Fruit fly (Drosophila melanogaster) whole organism, embryonic: Measurements from ENCODE around the gene Plap.

Source experiments
- Atf6 ChIP-seq: fragments of 200-800 bp; sonication (Bioruptor generic); IDR thresholded peaks from 2 replicates; pipeline ENCODE4 v1.3.6; 2022; ENCODE audit warnings: missing biosample characterization, missing genetic modification characterization
- CG10543 ChIP-seq: fragments of 200-800 bp; sonication (Bioruptor generic); optimal IDR thresholded peaks from 3 replicates; lab custom pipeline; 2017; ENCODE audit warnings: missing biosample characterization, mild to moderate bottlenecking, missing genetic modification characterization, moderate library complexity
- CG11504 ChIP-seq: fragments of 200-800 bp; sonication (Bioruptor generic); optimal IDR thresholded peaks from 3 replicates; lab custom pipeline; 2019; ENCODE audit warnings: missing biosample characterization, mild to moderate bottlenecking, missing genetic modification characterization, moderate library complexity
- CG12155 ChIP-seq: fragments of 200-800 bp; sonication (Bioruptor generic); optimal IDR thresholded peaks from 3 replicates; lab custom pipeline; 2016; ENCODE audit warnings: missing biosample characterization, missing genetic modification characterization
- CG12299 ChIP-seq: fragments of 200-800 bp; sonication (Bioruptor generic); optimal IDR thresholded peaks from 2 replicates; lab custom pipeline; 2018; ENCODE audit warnings: missing biosample characterization, mild to moderate bottlenecking, missing genetic modification characterization
- CG12659 ChIP-seq: fragments of 200-800 bp; sonication (Bioruptor generic); optimal IDR thresholded peaks from 3 replicates; lab custom pipeline; 2017; ENCODE audit warnings: mild to moderate bottlenecking, missing biosample characterization, missing genetic modification reagents, missing genetic modification characterization
- CG12769 ChIP-seq: fragments of 200-800 bp; sonication (Bioruptor generic); optimal IDR thresholded peaks from 2 replicates; lab custom pipeline; 2019; ENCODE audit warnings: missing biosample characterization, mild to moderate bottlenecking, missing genetic modification characterization, moderate library complexity
- CG13424 ChIP-seq: fragments of 200-800 bp; sonication (Bioruptor generic); optimal IDR thresholded peaks from 2 replicates; lab custom pipeline; 2019; ENCODE audit warnings: missing biosample characterization, mild to moderate bottlenecking, missing genetic modification characterization, moderate library complexity
- CG17568 ChIP-seq: fragments of 200-800 bp; sonication (Bioruptor generic); optimal IDR thresholded peaks from 2 replicates; lab custom pipeline; 2018; ENCODE audit warnings: missing biosample characterization, mild to moderate bottlenecking, missing genetic modification characterization, moderate library complexity
- CG18262 ChIP-seq: fragments of 200-800 bp; optimal IDR thresholded peaks from 3 replicates; lab custom pipeline; 2019; ENCODE audit warnings: missing biosample characterization, mild to moderate bottlenecking, missing genetic modification characterization, moderate library complexity
- CG18599 ChIP-seq: fragments of 200-800 bp; sonication (Bioruptor generic); optimal IDR thresholded peaks from 3 replicates; lab custom pipeline; 2017; ENCODE audit warnings: missing biosample characterization, missing genetic modification characterization, mild to moderate bottlenecking, moderate library complexity, missing genetic modification reagents
- CG2678 ChIP-seq: fragments of 200-800 bp; sonication (Bioruptor generic); optimal IDR thresholded peaks from 3 replicates; lab custom pipeline; 2019; ENCODE audit warnings: missing biosample characterization, mild to moderate bottlenecking, missing genetic modification characterization, moderate library complexity
- CG30020 ChIP-seq: fragments of 200-800 bp; optimal IDR thresholded peaks from 2 replicates; lab custom pipeline; 2019; ENCODE audit warnings: missing biosample characterization, mild to moderate bottlenecking, missing genetic modification characterization, moderate library complexity
- CG30431 ChIP-seq: fragments of 200-800 bp; sonication (Bioruptor generic); optimal IDR thresholded peaks from 2 replicates; lab custom pipeline; 2017; ENCODE audit warnings: missing biosample characterization, missing genetic modification characterization
- CG33213 ChIP-seq: fragments of 200-800 bp; sonication (Bioruptor generic); optimal IDR thresholded peaks from 3 replicates; lab custom pipeline; 2016; ENCODE audit warnings: missing biosample characterization, missing genetic modification characterization
- CG33557 ChIP-seq: fragments of 200-800 bp; sonication (Bioruptor generic); optimal IDR thresholded peaks from 2 replicates; lab custom pipeline; 2019; ENCODE audit warnings: missing biosample characterization, mild to moderate bottlenecking, missing genetic modification characterization, moderate library complexity
- CG34422 ChIP-seq: fragments of 200-800 bp; sonication (Bioruptor generic); IDR thresholded peaks from 3 replicates; pipeline ENCODE4 v1.3.6; 2022; ENCODE audit warnings: missing biosample characterization, missing genetic modification characterization
- CG6175 ChIP-seq: fragments of 200-800 bp; sonication (Bioruptor generic); IDR thresholded peaks from 3 replicates; pipeline ENCODE4 v1.3.6; 2022; ENCODE audit warnings: missing biosample characterization, missing genetic modification characterization
- CG6683 ChIP-seq: fragments of 200-800 bp; sonication (Bioruptor generic); optimal IDR thresholded peaks from 2 replicates; lab custom pipeline; 2017; ENCODE audit warnings: missing biosample characterization, mild to moderate bottlenecking, missing genetic modification characterization, missing genetic modification reagents
- CG7786 ChIP-seq: fragments of 200-800 bp; sonication (Bioruptor generic); optimal IDR thresholded peaks from 2 replicates; lab custom pipeline; 2016; ENCODE audit warnings: missing biosample characterization, missing genetic modification characterization
- CG8281 ChIP-seq: fragments of 200-800 bp; sonication (Bioruptor generic); optimal IDR thresholded peaks from 2 replicates; lab custom pipeline; 2018; ENCODE audit warnings: missing biosample characterization, mild to moderate bottlenecking, missing genetic modification characterization, moderate library complexity
- CG8290 ChIP-seq, 3 experiments: fragments of 200-800 bp; sonication (Bioruptor generic); optimal IDR thresholded peaks; 2 replicates each; lab custom pipeline; 2016 to 2019; ENCODE audit warnings: missing biosample characterization in 3 of 3, missing genetic modification characterization in 3 of 3, mild to moderate bottlenecking in 2 of 3, moderate library complexity in 1 of 3
- CG9727 ChIP-seq: fragments of 200-800 bp; sonication (Bioruptor generic); optimal IDR thresholded peaks from 3 replicates; lab custom pipeline; 2017; ENCODE audit warnings: missing biosample characterization, mild to moderate bottlenecking, missing genetic modification characterization
- Doc2 ChIP-seq: fragments of 200-800 bp; sonication (Bioruptor generic); IDR thresholded peaks from 2 replicates; pipeline ENCODE4 v1.3.6; 2022; ENCODE audit warnings: missing biosample characterization, missing genetic modification characterization
- Fer3 ChIP-seq: fragments of 200-800 bp; sonication (Bioruptor generic); optimal IDR thresholded peaks from 2 replicates; lab custom pipeline; 2018; ENCODE audit warnings: missing biosample characterization, mild to moderate bottlenecking, missing genetic modification characterization, moderate library complexity
- H2.0 ChIP-seq: fragments of 200-800 bp; sonication (Bioruptor generic); IDR thresholded peaks from 2 replicates; pipeline ENCODE4 v1.3.6; 2022; ENCODE audit warnings: missing biosample characterization, missing genetic modification characterization
- Hmx ChIP-seq: fragments of 200-800 bp; sonication (Bioruptor generic); optimal IDR thresholded peaks from 2 replicates; lab custom pipeline; 2016; ENCODE audit warnings: missing biosample characterization, missing genetic modification characterization
- Hr78 ChIP-seq, 2 experiments: fragments of 200-800 bp in 1 of 2; fragments of >200 bp in 1 of 2; sonication (Bioruptor generic) in 1 of 2; optimal IDR thresholded peaks; 2 replicates each; lab custom pipeline; 2017 to 2019; ENCODE audit warnings: missing biosample characterization in 2 of 2, missing genetic modification characterization in 2 of 2, mild to moderate bottlenecking in 1 of 2, moderate library complexity in 1 of 2
- Med ChIP-seq: fragments of 200-800 bp; sonication (Bioruptor generic); peaks from one replicate; lab custom pipeline; 2016; ENCODE audit warnings: missing biosample characterization, missing genetic modification characterization, mild to moderate bottlenecking, inconsistent platforms, moderate library complexity
- NK7.1 ChIP-seq: fragments of 200-800 bp; sonication (Bioruptor generic); optimal IDR thresholded peaks from 3 replicates; lab custom pipeline; 2016; ENCODE audit warnings: missing biosample characterization, missing genetic modification characterization
- Pdp1 ChIP-seq, 2 experiments: fragments of 200-800 bp; sonication (Bioruptor generic); optimal IDR thresholded peaks; 3 replicates each; lab custom pipeline; 2016; ENCODE audit warnings: missing biosample characterization in 2 of 2, missing genetic modification characterization in 2 of 2, mild to moderate bottlenecking in 1 of 2, moderate library complexity in 1 of 2
- Rfx ChIP-seq: fragments of 200-800 bp; sonication (Bioruptor generic); IDR thresholded peaks from 2 replicates; pipeline ENCODE4 v1.3.6; 2022; ENCODE audit warnings: missing biosample characterization, missing genetic modification characterization
- bowl ChIP-seq: fragments of 200-800 bp; sonication (Bioruptor generic); IDR thresholded peaks from 2 replicates; pipeline ENCODE4 v1.3.6; 2022; ENCODE audit warnings: missing biosample characterization, missing genetic modification characterization
- chinmo ChIP-seq: fragments of 200-800 bp; sonication (Bioruptor generic); IDR thresholded peaks from 4 replicates; pipeline ENCODE4 v1.3.6; 2022; ENCODE audit warnings: missing biosample characterization, missing genetic modification characterization; ENCODE audit not compliant: partially characterized antibody
- croc ChIP-seq: fragments of 200-800 bp; sonication (Bioruptor generic); conservative IDR thresholded peaks from 3 replicates; pipeline ENCODE4 v1.3.6; 2022; ENCODE audit warnings: missing biosample characterization, missing genetic modification characterization
- cwo ChIP-seq: fragments of 200-800 bp; sonication (Bioruptor generic); optimal IDR thresholded peaks from 3 replicates; lab custom pipeline; 2017; ENCODE audit warnings: missing biosample characterization, missing genetic modification characterization, mild to moderate bottlenecking, moderate library complexity, missing genetic modification reagents
- gem ChIP-seq: fragments of 200-800 bp; sonication (Bioruptor generic); optimal IDR thresholded peaks from 2 replicates; lab custom pipeline; 2019; ENCODE audit warnings: missing biosample characterization, mild to moderate bottlenecking, missing genetic modification characterization, moderate library complexity
- grn ChIP-seq: fragments of 200-800 bp; sonication (Bioruptor generic); optimal IDR thresholded peaks from 3 replicates; lab custom pipeline; 2017; ENCODE audit warnings: missing biosample characterization, missing genetic modification characterization
- mirr ChIP-seq: fragments of 200-800 bp; sonication (Bioruptor generic); optimal IDR thresholded peaks from 3 replicates; lab custom pipeline; 2018; ENCODE audit warnings: missing biosample characterization, mild to moderate bottlenecking, missing genetic modification characterization
- otp ChIP-seq: fragments of 200-800 bp; sonication (Bioruptor generic); IDR thresholded peaks from 3 replicates; pipeline ENCODE4, ENCODE4 v1.3.6; 2022; ENCODE audit warnings: missing biosample characterization, missing genetic modification characterization
- phol ChIP-seq: fragments of 200-800 bp; sonication (Bioruptor generic); optimal IDR thresholded peaks from 3 replicates; lab custom pipeline; 2018; ENCODE audit warnings: missing biosample characterization, mild to moderate bottlenecking, missing genetic modification characterization, moderate library complexity
- schlank ChIP-seq: fragments of 200-800 bp; sonication (Bioruptor generic); optimal IDR thresholded peaks from 2 replicates; lab custom pipeline; 2018; ENCODE audit warnings: missing biosample characterization, mild to moderate bottlenecking, missing genetic modification characterization
- sd ChIP-seq: fragments of 200-800 bp; sonication (Bioruptor generic); optimal IDR thresholded peaks from 3 replicates; lab custom pipeline; 2018; ENCODE audit warnings: missing biosample characterization, mild to moderate bottlenecking, missing genetic modification characterization, moderate library complexity
- seq ChIP-seq: fragments of 200-800 bp; sonication (Bioruptor generic); IDR thresholded peaks from 2 replicates; pipeline ENCODE4 v1.3.6; 2022; ENCODE audit warnings: missing biosample characterization, missing genetic modification characterization
- tap ChIP-seq: fragments of 200-800 bp; optimal IDR thresholded peaks from 3 replicates; lab custom pipeline; 2019; ENCODE audit warnings: missing biosample characterization, mild to moderate bottlenecking, missing genetic modification characterization, moderate library complexity
- vnd ChIP-seq: fragments of 200-800 bp; sonication (Bioruptor generic); IDR thresholded peaks from 3 replicates; pipeline ENCODE4 v1.3.6; 2022; ENCODE audit warnings: missing biosample characterization, missing genetic modification characterization; ENCODE audit not compliant: partially characterized antibody

Plap gene

DNA sequence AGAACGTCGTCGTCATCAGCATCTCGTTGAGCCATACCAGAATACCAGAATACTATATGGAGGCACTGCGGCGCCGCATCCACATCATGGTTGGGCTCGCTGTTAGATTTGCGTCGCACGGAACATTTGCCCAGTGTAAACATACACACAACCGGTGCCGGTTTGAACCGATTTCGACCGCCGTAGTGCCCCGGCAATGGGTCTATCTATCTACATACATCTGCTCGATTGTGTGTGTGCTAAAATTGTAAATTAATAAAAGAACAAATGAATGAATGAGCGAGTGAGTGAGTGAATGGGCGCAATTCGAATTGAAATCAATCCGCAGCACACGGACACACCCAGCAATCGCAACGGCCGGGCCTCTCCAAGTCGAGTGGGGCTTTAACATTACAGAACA is 44.7 kb downstream of the Plap start (continued):
- TF ChIP-seq Med (GFP tag; lab: Kevin White, UChicago) (peak; percentile 73), CG8281 (peak; percentile 99), CG10543 (peak; percentile 77), CG2678 (tag; lab: Kevin White, UChicago) (peak; percentile 19), sd (tag; lab: Kevin White, UChicago) (peak; percentile 31), CG30020 (tag; lab: Kevin White, UChicago) (no peak), CG8290 (GFP tag; optimal IDR thresholded peaks at IDR 0.05; lab: Kevin White, UChicago) (no peak), CG8290 (tag; optimal IDR thresholded peaks at IDR 0.05; lab: Kevin White, UChicago) (peak in 1 of 2 experiments; percentile 61), gem (peak; percentile 92), Fer3 (tag; lab: Kevin White, UChicago) (peak; percentile 5), Pdp1 (GFP tag; optimal IDR thresholded peaks at IDR 0.05; lab: Kevin White, UChicago) (peak in 1 of 2 experiments; percentile 26), grn (peak; percentile 18), seq (GFP tag; lab: Robert Waterston, UW) (0 out of 2 replicates have a peak, but pooled peaks have one; percentile 18), cwo (GFP tag; lab: Kevin White, UChicago) (peak; percentile 63), CG34422 (GFP tag; lab: Robert Waterston, UW) (no peak), CG6683 (no peak), schlank (tag; lab: Kevin White, UChicago) (peak; percentile 26), CG33213 (GFP tag; lab: Kevin White, UChicago) (no peak), CG6175 (peak; percentile 90; the same call in 2 of the 3 replicates), phol (tag; lab: Kevin White, UChicago) (no peak), Hr78 (GFP tag; optimal IDR thresholded peaks at IDR 0.05; lab: Kevin White, UChicago) (peak in 1 of 2 experiments; percentile 6), CG13424 (tag; lab: Kevin White, UChicago) (no peak), NK7.1 (GFP tag; lab: Kevin White, UChicago) (no peak), CG18262 (tag; lab: Kevin White, UChicago) (no peak), mirr (peak; percentile 69), Doc2 (GFP tag; lab: Robert Waterston, UW) (no peak), croc (GFP tag; lab: Robert Waterston, UW) (no peak), Rfx (GFP tag; lab: Robert Waterston, UW) (0 out of 2 replicates have a peak, but pooled peaks have one; percentile 26), CG12155 (GFP tag; lab: Kevin White, UChicago) (no peak), CG12659 (GFP tag; lab: Kevin White, UChicago) (peak; percentile 13), CG12769 (peak; percentile 55), CG18599 (GFP tag; lab: Kevin White, UChicago) (peak; percentile 25)

DNA sequence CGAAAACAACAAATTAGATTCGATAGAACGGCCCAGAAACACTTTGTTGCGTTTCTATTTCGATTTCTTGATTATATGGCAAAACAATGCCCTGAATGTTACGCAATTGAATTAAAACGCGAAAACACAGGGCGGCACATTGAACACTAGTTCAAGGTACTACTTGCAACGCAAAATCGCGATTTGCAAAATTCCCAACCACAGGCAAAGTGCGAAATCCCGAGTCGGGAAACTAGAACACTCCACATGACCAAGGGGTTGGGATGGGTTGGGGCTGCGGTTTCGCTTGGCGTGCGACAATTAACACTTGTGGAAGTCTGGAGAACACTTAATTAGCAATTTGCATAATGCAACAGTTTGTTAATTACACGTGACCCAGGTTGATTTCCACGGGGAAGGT is 45.9 kb downstream of the Plap start:
- TF ChIP-seq Pdp1 (GFP tag; optimal IDR thresholded peaks at IDR 0.05; lab: Kevin White, UChicago) (peak in 1 of 2 experiments; percentile 40), CG9727 (GFP tag; lab: Kevin White, UChicago) (no peak), vnd (0 out of 3 replicates have a peak, but pooled peaks have one; percentile 22), chinmo (GFP tag; lab: Robert Waterston, UW) (0 out of 4 replicates have a peak, but pooled peaks have one; percentile 6)

- no peak for TF ChIP-seq CG7786
- peak; percentile 47 for TF ChIP-seq tap
- no peak for TF ChIP-seq Atf6
- TF ChIP-seq CG9727 (GFP tag; lab: Kevin White, UChicago), result peak; percentile 74
- TF ChIP-seq H2.0 (GFP tag; lab: Robert Waterston, UW), result 0 out of 2 replicates have a peak, but pooled peaks have one; percentile 16
- no peak for TF ChIP-seq Hmx (GFP tag; lab: Kevin White, UChicago)
- peak; percentile 43 for TF ChIP-seq CG12299 (tag; lab: Kevin White, UChicago)
- TF ChIP-seq CG33557 (GFP tag; lab: Kevin White, UChicago), result peak; percentile 83
- TF ChIP-seq CG11504 (tag; lab: Kevin White, UChicago), result peak; percentile 67
- no peak for TF ChIP-seq bowl (GFP tag; lab: Robert Waterston, UW)
- peak; percentile 56 for TF ChIP-seq CG17568 (GFP tag; lab: Kevin White, UChicago)
- TF ChIP-seq otp (GFP tag; lab: Robert Waterston, UW), result no peak
- TF ChIP-seq CG30431 (GFP tag; lab: Kevin White, UChicago), result no peak
These were observed 46.9 kb downstream of the Plap start for dm6 chr2L:1123078-1123818.
